Fruit fly (Drosophila melanogaster) whole organism, embryonic: ENCODE measurements around the gene Oamb.

Source experiments
- Atf6 ChIP-seq: fragments of 200-800 bp; sonication (Bioruptor generic); IDR thresholded peaks from 2 replicates; pipeline ENCODE4 v1.3.6; 2022; ENCODE audit warnings: missing biosample characterization, missing genetic modification characterization
- B-H1 ChIP-seq: fragments of 200-800 bp; sonication (Bioruptor generic); IDR thresholded peaks from 3 replicates; pipeline ENCODE4 v1.3.6; 2022; ENCODE audit warnings: missing biosample characterization, missing genetic modification characterization
- CG10321 ChIP-seq: fragments of 200-800 bp; sonication (Bioruptor generic); IDR thresholded peaks from 2 replicates; pipeline ENCODE4 v1.3.6; 2022; ENCODE audit warnings: missing biosample characterization, missing genetic modification characterization
- CG11085 ChIP-seq: fragments of 200-800 bp; sonication (Bioruptor generic); IDR thresholded peaks from 2 replicates; pipeline ENCODE4 v1.3.6; 2022; ENCODE audit warnings: missing biosample characterization, missing genetic modification characterization
- CG12942 ChIP-seq: fragments of 200-800 bp; sonication (Bioruptor generic); optimal IDR thresholded peaks from 3 replicates; lab custom pipeline; 2016; ENCODE audit warnings: missing biosample characterization, missing genetic modification characterization
- CG13775 ChIP-seq: fragments of 200-800 bp; sonication (Bioruptor generic); optimal IDR thresholded peaks from 3 replicates; lab custom pipeline; 2017; ENCODE audit warnings: missing biosample characterization, mild to moderate bottlenecking, missing genetic modification characterization
- CG15696 ChIP-seq: fragments of 200-800 bp; sonication (Bioruptor generic); optimal IDR thresholded peaks from 2 replicates; lab custom pipeline; 2019; ENCODE audit warnings: missing biosample characterization, mild to moderate bottlenecking, missing genetic modification characterization, moderate library complexity
- CG16779 ChIP-seq: fragments of 200-800 bp; sonication (Bioruptor generic); IDR thresholded peaks from 2 replicates; pipeline ENCODE4 v1.3.6; 2022; ENCODE audit warnings: missing biosample characterization, missing genetic modification characterization
- CG17186 ChIP-seq: fragments of 200-800 bp; sonication (Bioruptor generic); optimal IDR thresholded peaks from 3 replicates; lab custom pipeline; 2017; ENCODE audit warnings: missing biosample characterization, missing genetic modification reagents, missing genetic modification characterization
- CG18011 ChIP-seq: fragments of 200-800 bp; sonication (Bioruptor generic); optimal IDR thresholded peaks from 2 replicates; lab custom pipeline; 2017; ENCODE audit warnings: missing biosample characterization, missing genetic modification characterization, mild to moderate bottlenecking, moderate library complexity, missing genotype
- CG2129 ChIP-seq: fragments of 200-800 bp; sonication (Bioruptor generic); IDR thresholded peaks from 2 replicates; pipeline ENCODE4 v1.3.6; 2022; ENCODE audit warnings: missing biosample characterization, missing genetic modification characterization; ENCODE audit not compliant: partially characterized antibody
- CG2199 ChIP-seq: fragments of 200-800 bp; sonication (Bioruptor generic); IDR thresholded peaks from 3 replicates; pipeline ENCODE4 v1.3.6; 2022; ENCODE audit warnings: missing biosample characterization, missing genetic modification characterization
- CG31441 ChIP-seq: fragments of 200-800 bp; sonication (Bioruptor generic); IDR thresholded peaks from 2 replicates; pipeline ENCODE4 v1.3.6; 2022; ENCODE audit warnings: missing biosample characterization, missing genetic modification characterization
- CG33213 ChIP-seq: fragments of 200-800 bp; sonication (Bioruptor generic); optimal IDR thresholded peaks from 3 replicates; lab custom pipeline; 2016; ENCODE audit warnings: missing biosample characterization, missing genetic modification characterization
- CG34422 ChIP-seq: fragments of 200-800 bp; sonication (Bioruptor generic); IDR thresholded peaks from 3 replicates; pipeline ENCODE4 v1.3.6; 2022; ENCODE audit warnings: missing biosample characterization, missing genetic modification characterization
- CG3847 ChIP-seq: fragments of 200-800 bp; sonication (Bioruptor generic); IDR thresholded peaks from 2 replicates; pipeline ENCODE4 v1.3.6; 2022; ENCODE audit warnings: missing biosample characterization, missing genetic modification characterization
- CG4360 ChIP-seq: fragments of 200-800 bp; sonication (Bioruptor generic); IDR thresholded peaks from 2 replicates; pipeline ENCODE4 v1.3.6; 2022; ENCODE audit warnings: missing biosample characterization, missing genetic modification characterization
- CG5245 ChIP-seq: fragments of 200-800 bp; sonication (Bioruptor generic); optimal IDR thresholded peaks from 3 replicates; lab custom pipeline; 2016; ENCODE audit warnings: missing biosample characterization, missing genetic modification characterization
- CG6654 ChIP-seq: fragments of 200-800 bp; sonication (Bioruptor generic); optimal IDR thresholded peaks from 2 replicates; lab custom pipeline; 2017; ENCODE audit warnings: missing biosample characterization, mild to moderate bottlenecking, missing genetic modification characterization
- CG6683 ChIP-seq: fragments of 200-800 bp; sonication (Bioruptor generic); optimal IDR thresholded peaks from 2 replicates; lab custom pipeline; 2017; ENCODE audit warnings: missing biosample characterization, mild to moderate bottlenecking, missing genetic modification characterization, missing genetic modification reagents
- CG7786 ChIP-seq: fragments of 200-800 bp; sonication (Bioruptor generic); optimal IDR thresholded peaks from 2 replicates; lab custom pipeline; 2016; ENCODE audit warnings: missing biosample characterization, missing genetic modification characterization
- CG8388 ChIP-seq: fragments of 200-800 bp; sonication (Bioruptor generic); optimal IDR thresholded peaks from 2 replicates; lab custom pipeline; 2019; ENCODE audit warnings: missing biosample characterization, mild to moderate bottlenecking, missing genetic modification characterization, moderate library complexity
- CG9609 ChIP-seq: fragments of 200-800 bp; sonication (Bioruptor generic); optimal IDR thresholded peaks from 3 replicates; lab custom pipeline; 2016; ENCODE audit warnings: missing biosample characterization, missing genetic modification characterization
- CG9817 ChIP-seq: fragments of 200-800 bp; sonication (Bioruptor generic); optimal IDR thresholded peaks from 2 replicates; lab custom pipeline; 2018; ENCODE audit warnings: missing biosample characterization, mild to moderate bottlenecking, missing genetic modification characterization, moderate library complexity
- GATAe ChIP-seq: fragments of 200-800 bp; sonication (Bioruptor generic); conservative IDR thresholded peaks from 2 replicates; pipeline ENCODE4 v1.3.6; 2022; ENCODE audit warnings: missing biosample characterization, missing genetic modification characterization
- Hand ChIP-seq: fragments of 200-800 bp; sonication (Bioruptor generic); optimal IDR thresholded peaks from 2 replicates; lab custom pipeline; 2017; ENCODE audit warnings: mild to moderate bottlenecking, missing biosample characterization, missing genetic modification reagents, missing genetic modification characterization
- HmgZ ChIP-seq: fragments of 200-800 bp; sonication (Bioruptor generic); optimal IDR thresholded peaks from 2 replicates; lab custom pipeline; 2018; ENCODE audit warnings: missing biosample characterization, mild to moderate bottlenecking, missing genetic modification characterization
- Hr51 ChIP-seq, 2 experiments: fragments of 200-800 bp; sonication (Bioruptor generic); optimal IDR thresholded peaks; 2 replicates in 1 of 2; 3 replicates in 1 of 2; lab custom pipeline; 2016 to 2018; ENCODE audit warnings: missing biosample characterization in 2 of 2, missing genetic modification characterization in 2 of 2, mild to moderate bottlenecking in 1 of 2, moderate library complexity in 1 of 2
- Hr78 ChIP-seq, 2 experiments: fragments of 200-800 bp in 1 of 2; fragments of >200 bp in 1 of 2; sonication (Bioruptor generic) in 1 of 2; optimal IDR thresholded peaks; 2 replicates each; lab custom pipeline; 2017 to 2019; ENCODE audit warnings: missing biosample characterization in 2 of 2, missing genetic modification characterization in 2 of 2, mild to moderate bottlenecking in 1 of 2, moderate library complexity in 1 of 2
- Max ChIP-seq: fragments of 200-800 bp; sonication (Bioruptor generic); optimal IDR thresholded peaks from 2 replicates; lab custom pipeline; 2016; ENCODE audit warnings: missing biosample characterization, mild to moderate bottlenecking, missing genetic modification characterization
- Mrtf ChIP-seq: fragments of 200-800 bp; sonication (Bioruptor generic); IDR thresholded peaks from 3 replicates; pipeline ENCODE4 v1.3.6; 2022; ENCODE audit warnings: missing biosample characterization, missing genetic modification characterization
- Nf-YC ChIP-seq: fragments of 200-800 bp; optimal IDR thresholded peaks from 3 replicates; lab custom pipeline; 2019; ENCODE audit warnings: missing biosample characterization, mild to moderate bottlenecking, missing genetic modification characterization, moderate library complexity
- Side ChIP-seq: fragments of 200-800 bp; sonication (Bioruptor generic); optimal IDR thresholded peaks from 2 replicates; lab custom pipeline; 2016; ENCODE audit warnings: missing biosample characterization, missing genetic modification characterization
- Vsx1 ChIP-seq: fragments of 200-800 bp; sonication (Bioruptor generic); optimal IDR thresholded peaks from 2 replicates; lab custom pipeline; 2017; ENCODE audit warnings: missing biosample characterization, mild to moderate bottlenecking, missing genetic modification characterization, missing genetic modification reagents
- ash1 ChIP-seq: fragments of 200-800 bp; sonication (Bioruptor generic); optimal IDR thresholded peaks from 2 replicates; lab custom pipeline; 2018; ENCODE audit warnings: missing biosample characterization, mild to moderate bottlenecking, missing genetic modification characterization
- bbx ChIP-seq: fragments of 200-800 bp; sonication (Bioruptor generic); IDR thresholded peaks from 2 replicates; pipeline ENCODE4 v1.3.6; 2022; ENCODE audit warnings: missing biosample characterization, missing genetic modification characterization; ENCODE audit not compliant: partially characterized antibody
- btn ChIP-seq: fragments of 200-800 bp; sonication (Bioruptor generic); optimal IDR thresholded peaks from 2 replicates; lab custom pipeline; 2016; ENCODE audit warnings: missing biosample characterization, missing genetic modification characterization
- danr ChIP-seq: fragments of 200-800 bp; sonication (Bioruptor generic); IDR thresholded peaks from 2 replicates; pipeline ENCODE4 v1.3.6; 2022; ENCODE audit warnings: missing biosample characterization, missing genetic modification characterization
- dati ChIP-seq: fragments of 200-800 bp; sonication (Bioruptor generic); IDR thresholded peaks from 2 replicates; pipeline ENCODE4 v1.3.6; 2022; ENCODE audit warnings: missing biosample characterization, missing genetic modification characterization
- emc ChIP-seq: fragments of 200-800 bp; sonication (Bioruptor generic); optimal IDR thresholded peaks from 2 replicates; lab custom pipeline; 2016; ENCODE audit warnings: missing biosample characterization, missing genetic modification characterization
- esg ChIP-seq: fragments of 200-800 bp; sonication (Bioruptor generic); conservative IDR thresholded peaks from 2 replicates; pipeline ENCODE4 v1.3.6; 2022; ENCODE audit warnings: missing biosample characterization, missing genetic modification characterization
- gfzf ChIP-seq: fragments of 200-800 bp; sonication (Bioruptor generic); optimal IDR thresholded peaks from 2 replicates; lab custom pipeline; 2016; ENCODE audit warnings: missing biosample characterization, mild to moderate bottlenecking, missing genetic modification characterization, moderate library complexity
- h ChIP-seq: fragments of >200 bp; optimal IDR thresholded peaks from 2 replicates; lab custom pipeline; 2017
- org-1 ChIP-seq: fragments of 200-800 bp; sonication (Bioruptor generic); optimal IDR thresholded peaks from 2 replicates; lab custom pipeline; 2017; ENCODE audit warnings: missing biosample characterization, missing genetic modification characterization
- pho ChIP-seq: fragments of 200-800 bp; sonication (Bioruptor generic); optimal IDR thresholded peaks from 2 replicates; lab custom pipeline; 2016; ENCODE audit warnings: missing biosample characterization, missing genetic modification characterization
- pzg ChIP-seq: fragments of 200-800 bp; sonication (Bioruptor generic); optimal IDR thresholded peaks from 3 replicates; lab custom pipeline; 2018; ENCODE audit warnings: missing biosample characterization, mild to moderate bottlenecking, missing genetic modification characterization, moderate library complexity
- schlank ChIP-seq: fragments of 200-800 bp; sonication (Bioruptor generic); optimal IDR thresholded peaks from 2 replicates; lab custom pipeline; 2018; ENCODE audit warnings: missing biosample characterization, mild to moderate bottlenecking, missing genetic modification characterization
- sim ChIP-seq: fragments of 200-800 bp; sonication (Bioruptor generic); IDR thresholded peaks from 2 replicates; pipeline ENCODE4 v1.3.6; 2022; ENCODE audit warnings: missing biosample characterization, missing genetic modification characterization
- tgo ChIP-seq: fragments of 200-800 bp; sonication (Bioruptor generic); IDR thresholded peaks from 3 replicates; pipeline ENCODE4 v1.3.6; 2022; ENCODE audit warnings: missing biosample characterization, missing genetic modification characterization
- vfl ChIP-seq: fragments of 200-800 bp; sonication (Bioruptor generic); optimal IDR thresholded peaks from 2 replicates; lab custom pipeline; 2016; ENCODE audit warnings: missing biosample characterization, missing genetic modification characterization
- zfh1 ChIP-seq: fragments of 200-800 bp; sonication (Bioruptor generic); IDR thresholded peaks from 3 replicates; pipeline ENCODE4 v1.3.6; 2022; ENCODE audit warnings: missing biosample characterization, missing genetic modification characterization

Gene Oamb

dm6 chr3R:20762175-20762795 is 47.9 kb upstream of the Oamb start, which contains the start of gene CG31195:
TSS of gene CG31195 (minus strand) at chr3R:20762369.
- no peak for TF ChIP-seq HmgZ (tag; lab: Kevin White, UChicago)
- no peak for TF ChIP-seq pho (GFP tag; lab: Kevin White, UChicago)
- TF ChIP-seq pzg (GFP tag; lab: Kevin White, UChicago), result peak; percentile 32
- no peak for TF ChIP-seq B-H1 (GFP tag; lab: Robert Waterston, UW)
- no peak for TF ChIP-seq ash1 (GFP tag; lab: Kevin White, UChicago)
- no peak for TF ChIP-seq CG11085 (GFP tag; lab: Robert Waterston, UW)
- TF ChIP-seq CG17186, result no peak
- no peak for TF ChIP-seq Hand (GFP tag; lab: Kevin White, UChicago)
- TF ChIP-seq CG15696 (tag; lab: Kevin White, UChicago), result no peak
- TF ChIP-seq CG34422 (GFP tag; lab: Robert Waterston, UW), result 0 out of 3 replicates have a peak, but pooled peaks have one; percentile 18
- no peak for TF ChIP-seq CG6683
- TF ChIP-seq esg (GFP tag; lab: Robert Waterston, UW), result no peak
- no peak for TF ChIP-seq zfh1 (GFP tag; lab: Robert Waterston, UW)
- no peak for TF ChIP-seq Max
- TF ChIP-seq Nf-YC (tag; lab: Kevin White, UChicago), result no peak
- no peak for TF ChIP-seq CG13775
- TF ChIP-seq CG3847 (GFP tag; lab: Robert Waterston, UW), result no peak
- no peak for TF ChIP-seq CG5245 (GFP tag; lab: Kevin White, UChicago)
- no peak for TF ChIP-seq CG9609 (GFP tag; lab: Kevin White, UChicago)
- TF ChIP-seq Mrtf (GFP tag; lab: Robert Waterston, UW), result no peak
- TF ChIP-seq tgo (GFP tag; lab: Robert Waterston, UW), result no peak
- no peak for TF ChIP-seq CG4360 (GFP tag; lab: Robert Waterston, UW)
- TF ChIP-seq CG31441 (GFP tag; lab: Robert Waterston, UW), result no peak
- TF ChIP-seq schlank, result no peak
- TF ChIP-seq CG9817 (tag; lab: Kevin White, UChicago), result no peak
- no peak for TF ChIP-seq Hr51 (GFP tag; optimal IDR thresholded peaks at IDR 0.05; lab: Kevin White, UChicago)
- TF ChIP-seq emc (GFP tag; lab: Kevin White, UChicago), result no peak
- TF ChIP-seq Atf6 (GFP tag; lab: Robert Waterston, UW), result no peak
- TF ChIP-seq CG2199 (GFP tag; lab: Robert Waterston, UW), result no peak
- no peak for TF ChIP-seq GATAe (GFP tag; lab: Robert Waterston, UW)
- no peak for TF ChIP-seq Hr78 (GFP tag; optimal IDR thresholded peaks at IDR 0.05; lab: Kevin White, UChicago)
- TF ChIP-seq CG18011, result no peak
- TF ChIP-seq h (lab: Kevin White, UChicago), result no peak
- TF ChIP-seq CG6654 (GFP tag; lab: Kevin White, UChicago), result no peak
- TF ChIP-seq vfl (GFP tag; lab: Kevin White, UChicago), result no peak
- TF ChIP-seq gfzf (GFP tag; lab: Kevin White, UChicago), result no peak
- no peak for TF ChIP-seq Vsx1 (GFP tag; lab: Kevin White, UChicago)
- TF ChIP-seq CG16779 (GFP tag; lab: Robert Waterston, UW), result no peak
- no peak for TF ChIP-seq CG7786 (GFP tag; lab: Kevin White, UChicago)
- TF ChIP-seq btn (GFP tag; lab: Kevin White, UChicago), result no peak
- TF ChIP-seq bbx (GFP tag; lab: Robert Waterston, UW), result peak; percentile 77
- TF ChIP-seq CG8388 (GFP tag; lab: Kevin White, UChicago), result no peak
- peak; percentile 56 for TF ChIP-seq CG2129
- no peak for TF ChIP-seq CG12942 (GFP tag; lab: Kevin White, UChicago)
- no peak for TF ChIP-seq danr (GFP tag; lab: Robert Waterston, UW)
- no peak for TF ChIP-seq CG33213 (GFP tag; lab: Kevin White, UChicago)
- no peak for TF ChIP-seq dati (GFP tag; lab: Robert Waterston, UW)
- no peak for TF ChIP-seq Side (GFP tag; lab: Kevin White, UChicago)
- no peak for TF ChIP-seq sim (GFP tag; lab: Robert Waterston, UW)
- TF ChIP-seq org-1 (GFP tag; lab: Kevin White, UChicago), result no peak
- no peak for TF ChIP-seq CG10321 (GFP tag; lab: Robert Waterston, UW)
